Fruit fly (Drosophila melanogaster): Measurements from ENCODE around the gene bsk.

The bsk gene

dm6 chr2L:10226213-10226723 lies 24.0 kb downstream of the bsk start:
- no peak for TF ChIP-seq Dll (optimal IDR thresholded peaks at IDR 0.05)
- TF ChIP-seq psq (optimal IDR thresholded peaks at IDR 0.05) = no peak

dm6 chr2L:10222550-10223231 lies 27.6 kb downstream of the bsk start, which contains the start of gene Bcs1:
TSS of gene Bcs1 (plus strand) at chr2L:10222657.
- TF ChIP-seq EcR (GFP tag; optimal IDR thresholded peaks at IDR 0.05) (no peak), pan (optimal IDR thresholded peaks at IDR 0.05) (no peak), psq (optimal IDR thresholded peaks at IDR 0.05) (no peak), Dll (optimal IDR thresholded peaks at IDR 0.05) (no peak)

dm6 chr2L:10221387-10221705 lies 29.0 kb downstream of the bsk start:
- no peak for TF ChIP-seq usp (GFP tag; optimal IDR thresholded peaks at IDR 0.05)
- TF ChIP-seq pan (optimal IDR thresholded peaks at IDR 0.05) = no peak
- no peak for TF ChIP-seq EcR (GFP tag; optimal IDR thresholded peaks at IDR 0.05)
- TF ChIP-seq Dll (optimal IDR thresholded peaks at IDR 0.05) = no peak
- TF ChIP-seq psq (optimal IDR thresholded peaks at IDR 0.05) = no peak
- no peak for TF ChIP-seq CG8478 (optimal IDR thresholded peaks at IDR 0.05)

- TF ChIP-seq Dll (optimal IDR thresholded peaks at IDR 0.05) = no peak
Measured at dm6 chr2L:10220501-10221386, 29.6 kb downstream of the bsk start, which contains the start of the genes Npc1a and Prosalpha6. TSS of gene Npc1a (minus strand) at chr2L:10221216. TSS of gene Prosalpha6 (plus strand) at chr2L:10221351.

- TF ChIP-seq EcR (GFP tag; optimal IDR thresholded peaks at IDR 0.05) = no peak
- TF ChIP-seq usp (GFP tag; optimal IDR thresholded peaks at IDR 0.05) = no peak
- no peak for TF ChIP-seq Dll (optimal IDR thresholded peaks at IDR 0.05)
- no peak for TF ChIP-seq pan (optimal IDR thresholded peaks at IDR 0.05)
- TF ChIP-seq psq (optimal IDR thresholded peaks at IDR 0.05) = no peak
- no peak for TF ChIP-seq CG8478 (optimal IDR thresholded peaks at IDR 0.05)
Measured at dm6 chr2L:10220010-10220409, 30.3 kb downstream of the bsk start.

dm6 chr2L:10210631-10211557 lies 39.4 kb downstream of the bsk start, which contains the start of the genes CG5727 and ath:
TSS of gene CG5727 (minus strand) at chr2L:10210681.
TSS of gene ath (plus strand) at chr2L:10211143.
- TF ChIP-seq psq (optimal IDR thresholded peaks at IDR 0.05) (no peak), usp (GFP tag; optimal IDR thresholded peaks at IDR 0.05) (no peak), EcR (GFP tag; optimal IDR thresholded peaks at IDR 0.05) (no peak), pan (optimal IDR thresholded peaks at IDR 0.05) (no peak), Dll (optimal IDR thresholded peaks at IDR 0.05) (no peak), CG8478 (optimal IDR thresholded peaks at IDR 0.05) (no peak)

dm6 chr2L:10208799-10209794 lies 41.2 kb downstream of the bsk start, which contains the start of gene CG5731:
TSS of gene CG5731 (minus strand) at chr2L:10209744.
- TF ChIP-seq usp (GFP tag; optimal IDR thresholded peaks at IDR 0.05) = no peak
- TF ChIP-seq Dll (optimal IDR thresholded peaks at IDR 0.05) = no peak
- TF ChIP-seq CG8478 (optimal IDR thresholded peaks at IDR 0.05) = no peak

- TF ChIP-seq psq (optimal IDR thresholded peaks at IDR 0.05) = no peak
- TF ChIP-seq EcR (GFP tag; optimal IDR thresholded peaks at IDR 0.05) = no peak
- TF ChIP-seq Dll (optimal IDR thresholded peaks at IDR 0.05) = no peak
- TF ChIP-seq usp (GFP tag; optimal IDR thresholded peaks at IDR 0.05) = no peak
- TF ChIP-seq CG8478 (optimal IDR thresholded peaks at IDR 0.05) = no peak
- no peak for TF ChIP-seq pan (optimal IDR thresholded peaks at IDR 0.05)
Measured at dm6 chr2L:10206633-10207162, 43.6 kb downstream of the bsk start, which contains the start of gene Snx17. TSS of gene Snx17 (minus strand) at chr2L:10206961.

- no peak for TF ChIP-seq CG8478 (optimal IDR thresholded peaks at IDR 0.05)
- TF ChIP-seq psq (optimal IDR thresholded peaks at IDR 0.05) = no peak
- TF ChIP-seq EcR (GFP tag; optimal IDR thresholded peaks at IDR 0.05) = no peak
- TF ChIP-seq pan (optimal IDR thresholded peaks at IDR 0.05) = no peak
- no peak for TF ChIP-seq usp (GFP tag; optimal IDR thresholded peaks at IDR 0.05)
- TF ChIP-seq Dll (optimal IDR thresholded peaks at IDR 0.05) = no peak
Measured at dm6 chr2L:10205940-10206339, 44.4 kb downstream of the bsk start.

dm6 chr2L:10203933-10204509 lies 46.3 kb downstream of the bsk start, which contains the start of gene CG34159:
TSS of gene CG34159 (minus strand) at chr2L:10204317.
- no peak for TF ChIP-seq CG8478 (optimal IDR thresholded peaks at IDR 0.05)
- no peak for TF ChIP-seq psq (optimal IDR thresholded peaks at IDR 0.05)
- no peak for TF ChIP-seq pan (optimal IDR thresholded peaks at IDR 0.05)
- no peak for TF ChIP-seq Dll (optimal IDR thresholded peaks at IDR 0.05)

Measured in whole organism.